Fruit fly (Drosophila melanogaster): ENCODE data around the gene CG3285.

The CG3285 gene

dm6 chr2L:3355791-3356190 lies 25.1 kb downstream of the CG3285 start:
- TF ChIP-seq ftz-f1 (GFP tag; optimal IDR thresholded peaks at IDR 0.05) (no peak), CG12769 (tag; optimal IDR thresholded peaks at IDR 0.05) (peak; percentile 29), CG5180 (GFP tag; optimal IDR thresholded peaks at IDR 0.05) (no peak), Sox102F (GFP tag; optimal IDR thresholded peaks at IDR 0.05) (no peak), Ets65A (GFP tag) (peak; percentile 92), ci (GFP tag; IDR thresholded peaks at IDR 0.05) (peak; percentile 28; the same call in 1 of the 3 replicates), CG7372 (GFP tag; IDR thresholded peaks at IDR 0.05) (peak; percentile 88), chinmo (GFP tag; IDR thresholded peaks at IDR 0.05; ENCODE audit: partially characterized antibody) (0 out of 4 replicates have a peak, but pooled peaks have one; percentile 49), hkb (optimal IDR thresholded peaks at IDR 0.05) (no peak), hkb (GFP tag; IDR thresholded peaks at IDR 0.05) (0 out of 2 replicates have a peak, but pooled peaks have one; percentile 11), CG32532 (GFP tag; IDR thresholded peaks at IDR 0.05) (peak; percentile 38; the same call in 1 of the 2 replicates), grn (GFP tag; optimal IDR thresholded peaks at IDR 0.05) (no peak), slou (GFP tag; optimal IDR thresholded peaks at IDR 0.05) (no peak), Dbx (GFP tag; IDR thresholded peaks at IDR 0.05) (0 out of 3 replicates have a peak, but pooled peaks have one; percentile 13), crol (GFP tag; IDR thresholded peaks at IDR 0.05) (peak; percentile 74), CG16815 (GFP tag; optimal IDR thresholded peaks at IDR 0.05) (no peak), Fer1 (GFP tag; optimal IDR thresholded peaks at IDR 0.05) (no peak), CG6689 (GFP tag; IDR thresholded peaks at IDR 0.05) (0 out of 2 replicates have a peak, but pooled peaks have one; percentile 3), Ptx1 (GFP tag; IDR thresholded peaks at IDR 0.05) (0 out of 2 replicates have a peak, but pooled peaks have one; percentile 5), Mrtf (GFP tag; IDR thresholded peaks at IDR 0.05) (no peak), mirr (GFP tag; optimal IDR thresholded peaks at IDR 0.05) (peak; percentile 11), GATAe (GFP tag; conservative IDR thresholded peaks at IDR 0.05) (peak; percentile 54; the same call in 1 of the 2 replicates), slbo (GFP tag; IDR thresholded peaks at IDR 0.05) (peak; percentile 28; the same call in 1 of the 2 replicates), klu (GFP tag; IDR thresholded peaks at IDR 0.05) (peak; percentile 28; the same call in 1 of the 2 replicates)

DNA sequence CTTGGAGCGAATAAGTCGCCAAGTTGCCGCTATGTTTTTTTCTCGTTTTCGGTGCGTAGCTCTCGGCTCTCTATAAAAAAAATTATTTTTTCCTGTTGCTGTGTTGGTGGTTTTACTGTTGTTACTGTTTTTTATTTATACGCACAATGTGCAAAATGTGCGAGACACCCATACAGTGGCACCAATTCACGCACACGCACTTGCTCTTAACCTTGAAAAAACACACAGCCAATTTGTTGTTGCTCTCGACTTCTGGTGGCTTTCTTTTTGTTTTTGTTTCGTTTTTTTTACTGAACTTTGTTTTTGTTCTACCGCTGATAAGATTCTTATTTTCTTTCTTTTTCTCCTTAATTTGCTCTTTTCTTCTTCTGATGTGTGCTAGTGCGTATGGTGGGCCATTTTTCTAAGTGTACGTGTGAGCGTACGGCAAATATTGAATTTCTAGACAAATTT lies 25.5 kb downstream of the CG3285 start:
- TF ChIP-seq lab (GFP tag; optimal IDR thresholded peaks at IDR 0.05): peak; percentile 41
- TF ChIP-seq grau (tag; optimal IDR thresholded peaks at IDR 0.05): peak; percentile 43
- TF ChIP-seq gsb (GFP tag; IDR thresholded peaks at IDR 0.05): no peak
- TF ChIP-seq Adf1 (GFP tag; IDR thresholded peaks at IDR 0.05): peak; percentile 13; the same call in 1 of the 2 replicates
- TF ChIP-seq HHEX (GFP tag; optimal IDR thresholded peaks at IDR 0.05): peak; percentile 41
- TF ChIP-seq Dek (tag; optimal IDR thresholded peaks at IDR 0.05): peak; percentile 33
- peak; percentile 32; the same call in 1 of the 2 replicates for TF ChIP-seq lmd (GFP tag; IDR thresholded peaks at IDR 0.05)
- no peak for TF ChIP-seq CG8290 (GFP tag; optimal IDR thresholded peaks at IDR 0.05)
- no peak for TF ChIP-seq CG8290 (tag; optimal IDR thresholded peaks at IDR 0.05)
- TF ChIP-seq HLH54F (GFP tag; optimal IDR thresholded peaks at IDR 0.05): peak; percentile 20
- 0 out of 2 replicates have a peak, but pooled peaks have one; percentile 1 for TF ChIP-seq klu (GFP tag; IDR thresholded peaks at IDR 0.05)
- TF ChIP-seq Ada2b (GFP tag; IDR thresholded peaks at IDR 0.05): peak; percentile 39; the same call in 1 of the 2 replicates
- peak; percentile 43 for TF ChIP-seq CG9609 (GFP tag; optimal IDR thresholded peaks at IDR 0.05)
- peak; percentile 78 for TF ChIP-seq Med (GFP tag)
- no peak for TF ChIP-seq pita (GFP tag; optimal IDR thresholded peaks at IDR 0.05)
- TF ChIP-seq oc (tag; optimal IDR thresholded peaks at IDR 0.05): no peak
- TF ChIP-seq CG31224 (GFP tag; IDR thresholded peaks at IDR 0.05): 0 out of 2 replicates have a peak, but pooled peaks have one; percentile 9
- TF ChIP-seq CG7786 (GFP tag; optimal IDR thresholded peaks at IDR 0.05): peak; percentile 40
- peak; percentile 15 for TF ChIP-seq shn (GFP tag; optimal IDR thresholded peaks at IDR 0.05)
- no peak for TF ChIP-seq Mrtf (GFP tag; IDR thresholded peaks at IDR 0.05)
- no peak for TF ChIP-seq emc (GFP tag; optimal IDR thresholded peaks at IDR 0.05)
- TF ChIP-seq Aef1 (GFP tag; IDR thresholded peaks at IDR 0.05): peak; percentile 45; the same call in 2 of the 3 replicates
- TF ChIP-seq ERR (GFP tag; optimal IDR thresholded peaks at IDR 0.05): peak; percentile 14
- peak; percentile 66 for TF ChIP-seq CG18599 (GFP tag; optimal IDR thresholded peaks at IDR 0.05)
- TF ChIP-seq CG8924 (tag; optimal IDR thresholded peaks at IDR 0.05): no peak
- TF ChIP-seq Myb (GFP tag; optimal IDR thresholded peaks at IDR 0.05): peak; percentile 6
- peak; percentile 9 for TF ChIP-seq CG12104 (GFP tag; optimal IDR thresholded peaks at IDR 0.05)
- no peak for TF ChIP-seq phol (tag; optimal IDR thresholded peaks at IDR 0.05)
- TF ChIP-seq MTF-1 (GFP tag; optimal IDR thresholded peaks at IDR 0.05; ENCODE audit: borderline replicate concordance): no peak

Data from whole organism, embryonic.